Fruit fly (Drosophila melanogaster) whole organism, embryonic: ENCODE measurements around the gene Pi3K21B.

Experiments
- Adf1 ChIP-seq: fragments of 200-800 bp; sonication (Bioruptor generic); IDR thresholded peaks from 2 replicates; pipeline ENCODE4 v1.3.6; 2022; ENCODE audit warnings: missing biosample characterization, missing genetic modification characterization
- Awh ChIP-seq: fragments of 200-800 bp; sonication (Bioruptor generic); IDR thresholded peaks from 2 replicates; pipeline ENCODE4, ENCODE4 v1.3.6; 2022; ENCODE audit warnings: missing biosample characterization, missing genetic modification characterization
- CG10431 ChIP-seq: fragments of 200-800 bp; sonication (Bioruptor generic); optimal IDR thresholded peaks from 3 replicates; lab custom pipeline; 2018; ENCODE audit warnings: missing biosample characterization, mild to moderate bottlenecking, missing genetic modification characterization
- CG12071 ChIP-seq: fragments of 200-800 bp; sonication (Bioruptor generic); optimal IDR thresholded peaks from 3 replicates; lab custom pipeline; 2018; ENCODE audit warnings: missing biosample characterization, mild to moderate bottlenecking, missing genetic modification characterization
- CG12104 ChIP-seq: fragments of 200-800 bp; sonication (Bioruptor generic); optimal IDR thresholded peaks from 3 replicates; lab custom pipeline; 2016; ENCODE audit warnings: missing biosample characterization, missing genetic modification characterization
- CG12155 ChIP-seq: fragments of 200-800 bp; sonication (Bioruptor generic); optimal IDR thresholded peaks from 3 replicates; lab custom pipeline; 2016; ENCODE audit warnings: missing biosample characterization, missing genetic modification characterization
- CG13775 ChIP-seq: fragments of 200-800 bp; sonication (Bioruptor generic); optimal IDR thresholded peaks from 3 replicates; lab custom pipeline; 2017; ENCODE audit warnings: missing biosample characterization, mild to moderate bottlenecking, missing genetic modification characterization
- CG14965 ChIP-seq: fragments of 200-800 bp; sonication (Bioruptor generic); optimal IDR thresholded peaks from 2 replicates; lab custom pipeline; 2016; ENCODE audit warnings: missing biosample characterization, missing genetic modification characterization, borderline replicate concordance
- CG15479 ChIP-seq: fragments of 200-800 bp; sonication (Bioruptor generic); optimal IDR thresholded peaks from 3 replicates; lab custom pipeline; 2019; ENCODE audit warnings: missing biosample characterization, mild to moderate bottlenecking, missing genetic modification characterization, moderate library complexity
- CG1603 ChIP-seq: fragments of 200-800 bp; sonication (Bioruptor generic); optimal IDR thresholded peaks from 2 replicates; lab custom pipeline; 2019; ENCODE audit warnings: missing biosample characterization, mild to moderate bottlenecking, missing genetic modification characterization, moderate library complexity
- CG18262 ChIP-seq: fragments of 200-800 bp; optimal IDR thresholded peaks from 3 replicates; lab custom pipeline; 2019; ENCODE audit warnings: missing biosample characterization, mild to moderate bottlenecking, missing genetic modification characterization, moderate library complexity
- CG2199 ChIP-seq: fragments of 200-800 bp; sonication (Bioruptor generic); IDR thresholded peaks from 3 replicates; pipeline ENCODE4 v1.3.6; 2022; ENCODE audit warnings: missing biosample characterization, missing genetic modification characterization
- CG2678 ChIP-seq: fragments of 200-800 bp; sonication (Bioruptor generic); optimal IDR thresholded peaks from 3 replicates; lab custom pipeline; 2019; ENCODE audit warnings: missing biosample characterization, mild to moderate bottlenecking, missing genetic modification characterization, moderate library complexity
- CG2712 ChIP-seq: fragments of 200-800 bp; optimal IDR thresholded peaks from 3 replicates; lab custom pipeline; 2019; ENCODE audit warnings: missing biosample characterization, mild to moderate bottlenecking, missing genetic modification characterization, moderate library complexity
- CG31388 ChIP-seq: fragments of 200-800 bp; sonication (Bioruptor generic); optimal IDR thresholded peaks from 2 replicates; lab custom pipeline; 2016; ENCODE audit warnings: missing biosample characterization, missing genetic modification characterization
- CG33557 ChIP-seq: fragments of 200-800 bp; sonication (Bioruptor generic); optimal IDR thresholded peaks from 2 replicates; lab custom pipeline; 2019; ENCODE audit warnings: missing biosample characterization, mild to moderate bottlenecking, missing genetic modification characterization, moderate library complexity
- CG42726 ChIP-seq: fragments of 200-800 bp; sonication (Bioruptor generic); IDR thresholded peaks from 2 replicates; pipeline ENCODE4 v1.3.6; 2022; ENCODE audit warnings: missing biosample characterization, missing genetic modification characterization; ENCODE audit not compliant: partially characterized antibody
- CG4424 ChIP-seq: fragments of 200-800 bp; sonication (Bioruptor generic); optimal IDR thresholded peaks from 3 replicates; lab custom pipeline; 2016; ENCODE audit warnings: missing biosample characterization, missing genetic modification characterization
- CG6813 ChIP-seq: fragments of 200-800 bp; sonication (Bioruptor generic); optimal IDR thresholded peaks from 2 replicates; lab custom pipeline; 2017; ENCODE audit warnings: missing biosample characterization, missing genetic modification characterization, mild to moderate bottlenecking, moderate library complexity, missing genetic modification reagents
- CG7745 ChIP-seq: fragments of 200-800 bp; sonication (Bioruptor generic); optimal IDR thresholded peaks from 2 replicates; lab custom pipeline; 2018; ENCODE audit warnings: missing biosample characterization, mild to moderate bottlenecking, missing genetic modification characterization, moderate library complexity
- CG8388 ChIP-seq: fragments of 200-800 bp; sonication (Bioruptor generic); optimal IDR thresholded peaks from 2 replicates; lab custom pipeline; 2019; ENCODE audit warnings: missing biosample characterization, mild to moderate bottlenecking, missing genetic modification characterization, moderate library complexity
- CG8944 ChIP-seq: fragments of 200-800 bp; sonication (Bioruptor generic); optimal IDR thresholded peaks from 3 replicates; lab custom pipeline; 2016; ENCODE audit warnings: missing biosample characterization, missing genetic modification characterization
- CHES-1-like ChIP-seq: fragments of 200-800 bp; sonication (Bioruptor generic); optimal IDR thresholded peaks from 2 replicates; lab custom pipeline; 2016; ENCODE audit warnings: missing biosample characterization, missing genetic modification characterization
- Dek ChIP-seq: fragments of 200-800 bp; sonication (Bioruptor generic); optimal IDR thresholded peaks from 3 replicates; lab custom pipeline; 2019; ENCODE audit warnings: missing biosample characterization, mild to moderate bottlenecking, missing genetic modification characterization, moderate library complexity
- Dll ChIP-seq: fragments of 200-800 bp; sonication (Bioruptor generic); IDR thresholded peaks from 4 replicates; pipeline ENCODE4 v1.3.6; 2022; ENCODE audit warnings: missing biosample characterization, missing genetic modification characterization; ENCODE audit not compliant: partially characterized antibody
- Ets65A ChIP-seq: fragments of 200-800 bp; sonication (Bioruptor generic); peaks from one replicate; lab custom pipeline; 2016; ENCODE audit warnings: missing biosample characterization, missing genetic modification characterization
- Fer3 ChIP-seq: fragments of 200-800 bp; sonication (Bioruptor generic); optimal IDR thresholded peaks from 2 replicates; lab custom pipeline; 2018; ENCODE audit warnings: missing biosample characterization, mild to moderate bottlenecking, missing genetic modification characterization, moderate library complexity
- NC2α ChIP-seq: fragments of 200-800 bp; sonication (Bioruptor generic); optimal IDR thresholded peaks from 2 replicates; lab custom pipeline; 2016; ENCODE audit warnings: missing biosample characterization, missing genetic modification characterization
- Xbp1 ChIP-seq: fragments of 200-800 bp; sonication (Bioruptor generic); optimal IDR thresholded peaks from 3 replicates; lab custom pipeline; 2016; ENCODE audit warnings: missing biosample characterization, mild to moderate bottlenecking, missing genetic modification characterization
- ap ChIP-seq: fragments of 200-800 bp; sonication (Bioruptor generic); IDR thresholded peaks from 2 replicates; pipeline ENCODE4 v1.3.6; 2022; ENCODE audit warnings: missing biosample characterization, missing genetic modification characterization
- bab2 ChIP-seq: fragments of 200-800 bp; sonication (Bioruptor generic); optimal IDR thresholded peaks from 2 replicates; lab custom pipeline; 2016; ENCODE audit warnings: missing biosample characterization, missing genetic modification characterization
- bsh ChIP-seq, 2 experiments: fragments of 200-800 bp; sonication (Bioruptor generic); optimal IDR thresholded peaks; 2 replicates each; lab custom pipeline; 2017 to 2018; ENCODE audit warnings: mild to moderate bottlenecking in 2 of 2, missing biosample characterization in 2 of 2, missing genetic modification characterization in 2 of 2, moderate library complexity in 1 of 2
- btn ChIP-seq: fragments of 200-800 bp; sonication (Bioruptor generic); optimal IDR thresholded peaks from 2 replicates; lab custom pipeline; 2016; ENCODE audit warnings: missing biosample characterization, missing genetic modification characterization
- chinmo ChIP-seq: fragments of 200-800 bp; sonication (Bioruptor generic); IDR thresholded peaks from 4 replicates; pipeline ENCODE4 v1.3.6; 2022; ENCODE audit warnings: missing biosample characterization, missing genetic modification characterization; ENCODE audit not compliant: partially characterized antibody
- chm ChIP-seq: fragments of 200-800 bp; sonication (Bioruptor generic); IDR thresholded peaks from 2 replicates; pipeline ENCODE4 v1.3.6; 2022; ENCODE audit warnings: missing biosample characterization, missing genetic modification characterization
- chn ChIP-seq: fragments of 200-800 bp; sonication (Bioruptor generic); optimal IDR thresholded peaks from 2 replicates; lab custom pipeline; 2016; ENCODE audit warnings: missing biosample characterization, missing genetic modification characterization
- fd64A ChIP-seq: fragments of 200-800 bp; sonication (Bioruptor generic); optimal IDR thresholded peaks from 3 replicates; lab custom pipeline; 2018; ENCODE audit warnings: missing biosample characterization, mild to moderate bottlenecking, missing genetic modification characterization
- fu2 ChIP-seq: fragments of 200-800 bp; sonication (Bioruptor generic); optimal IDR thresholded peaks from 2 replicates; lab custom pipeline; 2016; ENCODE audit warnings: missing biosample characterization, missing genetic modification characterization
- gce ChIP-seq: fragments of 200-800 bp; sonication (Bioruptor generic); IDR thresholded peaks from 3 replicates; pipeline ENCODE4 v1.3.6; 2022; ENCODE audit warnings: missing biosample characterization, missing genetic modification characterization
- jing ChIP-seq: fragments of 200-800 bp; sonication (Bioruptor generic); optimal IDR thresholded peaks from 2 replicates; lab custom pipeline; 2018; ENCODE audit warnings: missing biosample characterization, mild to moderate bottlenecking, missing genetic modification characterization
- maf-S ChIP-seq: fragments of 200-800 bp; sonication (Bioruptor generic); optimal IDR thresholded peaks from 2 replicates; lab custom pipeline; 2016; ENCODE audit warnings: missing biosample characterization, missing genetic modification characterization
- pros ChIP-seq: fragments of 200-800 bp; sonication (Bioruptor generic); optimal IDR thresholded peaks from 3 replicates; lab custom pipeline; 2019; ENCODE audit warnings: missing biosample characterization, mild to moderate bottlenecking, missing genetic modification characterization, moderate library complexity
- rib ChIP-seq: fragments of 200-800 bp; sonication (Bioruptor generic); IDR thresholded peaks from 2 replicates; pipeline ENCODE4 v1.3.6; 2022; ENCODE audit warnings: missing biosample characterization, missing genetic modification characterization
- scrt ChIP-seq: fragments of 200-800 bp; sonication (Bioruptor generic); optimal IDR thresholded peaks from 2 replicates; lab custom pipeline; 2018; ENCODE audit warnings: missing biosample characterization, mild to moderate bottlenecking, missing genetic modification characterization, moderate library complexity
- sisA ChIP-seq: fragments of 200-800 bp; sonication (Bioruptor generic); IDR thresholded peaks from 2 replicates; pipeline ENCODE4 v1.3.6; 2022; ENCODE audit warnings: missing biosample characterization, missing genetic modification characterization

The Pi3K21B gene

DNA sequence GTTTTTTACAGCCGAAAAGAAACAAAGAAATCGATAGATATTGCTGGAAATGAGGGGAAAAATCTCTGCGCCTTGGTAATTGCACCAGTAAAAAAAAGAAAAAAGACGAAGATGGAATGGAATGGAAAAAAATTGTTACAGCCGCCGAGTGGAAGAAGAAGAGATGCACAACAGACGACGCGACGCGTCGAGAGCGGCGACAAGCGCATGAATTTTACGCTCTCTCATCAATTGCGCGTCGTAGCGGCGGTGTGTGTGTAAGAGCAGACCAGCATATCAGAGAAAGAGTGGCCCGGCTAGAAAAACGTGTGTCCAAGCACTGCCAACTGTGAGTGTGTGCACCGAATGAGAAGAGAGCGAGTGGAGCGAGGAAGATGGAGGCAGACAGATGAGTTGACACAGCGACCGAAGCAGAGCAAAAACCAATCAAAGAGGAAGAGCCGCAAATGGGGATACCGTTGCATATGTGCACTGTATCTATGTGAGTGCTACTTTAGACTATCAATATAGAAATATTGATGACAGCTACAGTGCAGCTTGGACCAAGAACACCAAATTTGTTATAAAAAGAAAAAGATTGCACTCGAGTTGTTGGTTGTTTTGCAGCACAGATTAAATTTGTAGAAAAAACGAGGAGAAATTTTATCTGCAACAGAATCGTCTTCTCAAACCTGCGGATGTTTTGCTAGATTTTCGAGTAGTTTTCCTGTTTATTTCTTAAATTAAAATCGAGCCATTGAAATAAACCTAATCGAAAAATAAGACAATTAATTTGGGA, 48.4 kb upstream of the Pi3K21B start (continued):
- TF ChIP-seq CG10431 (GFP tag; lab: Kevin White, UChicago) (no peak), chm (GFP tag; lab: Robert Waterston, UW) (peak; percentile 50), CG18262 (tag; lab: Kevin White, UChicago) (peak; percentile 31), CG8388 (GFP tag; lab: Kevin White, UChicago) (peak; percentile 24), fd64A (GFP tag; lab: Kevin White, UChicago) (no peak), bsh (GFP tag; optimal IDR thresholded peaks at IDR 0.05; lab: Kevin White, UChicago) (peak; percentile 23 to 44), scrt (GFP tag; lab: Kevin White, UChicago) (peak; percentile 39), Adf1 (GFP tag; lab: Robert Waterston, UW) (peak; percentile 79), chinmo (GFP tag; lab: Robert Waterston, UW) (peak; percentile 96; the same call in 3 of the 4 replicates), CG2199 (GFP tag; lab: Robert Waterston, UW) (peak; percentile 82), CG8944 (GFP tag; lab: Kevin White, UChicago) (peak; percentile 10), CG2712 (peak; percentile 8), CG12155 (GFP tag; lab: Kevin White, UChicago) (peak; percentile 31), CG6813 (GFP tag; lab: Kevin White, UChicago) (no peak), CG15479 (GFP tag; lab: Kevin White, UChicago) (peak; percentile 87), CHES-1-like (GFP tag; lab: Kevin White, UChicago) (peak; percentile 26), Dll (GFP tag; lab: Robert Waterston, UW) (peak; percentile 54; the same call in 3 of the 4 replicates), rib (GFP tag; lab: Robert Waterston, UW) (no peak), CG4424 (GFP tag; lab: Kevin White, UChicago) (peak; percentile 10)

DNA sequence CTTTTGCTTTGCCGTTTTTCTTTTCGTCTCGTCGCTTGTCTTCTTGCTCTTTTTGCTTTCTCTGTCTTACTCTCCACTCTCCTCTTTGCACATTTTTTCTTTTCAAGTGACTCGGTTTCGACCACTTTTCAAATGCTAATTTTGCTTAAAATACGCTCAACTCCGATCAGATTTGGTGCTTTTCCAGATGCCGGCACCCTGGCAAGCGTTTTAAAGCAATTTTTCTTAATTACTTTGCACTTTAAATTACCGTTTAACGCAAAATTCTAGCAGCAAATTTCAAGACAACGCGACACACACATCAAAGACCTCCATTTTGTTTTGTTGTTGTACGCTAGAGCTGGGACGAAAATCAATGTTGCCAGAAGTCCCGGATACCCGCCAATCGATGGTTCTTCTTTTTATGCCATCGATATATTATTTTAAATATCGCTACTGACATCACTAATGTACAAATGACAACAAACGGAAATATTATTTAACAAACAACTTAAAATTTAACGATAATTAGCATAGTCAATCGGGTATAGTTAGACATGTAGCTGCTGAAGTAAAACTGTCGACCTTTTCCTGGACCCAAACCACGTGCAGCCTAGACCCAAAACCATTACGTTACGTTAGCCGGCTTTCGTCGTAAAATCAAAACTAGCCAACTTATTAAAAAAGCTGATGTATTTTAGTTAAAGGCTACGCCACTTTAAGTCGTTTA, 47.0 kb upstream of the Pi3K21B start, which contains the start of gene kis:
Gene kis, minus strand, starts transcription at position 317 of the 709 bp plus-strand sequence.
- peak; percentile 30 for TF ChIP-seq bab2
- peak; percentile 21 for TF ChIP-seq CG13775 (GFP tag; lab: Kevin White, UChicago)
- peak; percentile 97 for TF ChIP-seq CG42726 (GFP tag; lab: Robert Waterston, UW)
- TF ChIP-seq btn, result peak; percentile 2
- peak; percentile 37 for TF ChIP-seq Fer3 (tag; lab: Kevin White, UChicago)
- TF ChIP-seq ap, result no peak
- TF ChIP-seq Xbp1 (GFP tag; lab: Kevin White, UChicago), result peak; percentile 45
- TF ChIP-seq gce (GFP tag; lab: Robert Waterston, UW), result no peak
- TF ChIP-seq CG8944 (GFP tag; lab: Kevin White, UChicago), result peak; percentile 6
- peak; percentile 95 for TF ChIP-seq pros
- no peak for TF ChIP-seq Awh (GFP tag; lab: Robert Waterston, UW)
- peak; percentile 73 for TF ChIP-seq CG7745 (tag; lab: Kevin White, UChicago)
- peak; percentile 8 for TF ChIP-seq CG33557 (GFP tag; lab: Kevin White, UChicago)
- TF ChIP-seq CG10431 (GFP tag; lab: Kevin White, UChicago), result peak; percentile 16
- peak; percentile 0 for TF ChIP-seq NC2α (GFP tag; lab: Kevin White, UChicago)
- peak; percentile 9 for TF ChIP-seq CG12071 (GFP tag; lab: Kevin White, UChicago)
- TF ChIP-seq CG12155 (GFP tag; lab: Kevin White, UChicago), result peak; percentile 63
- peak; percentile 40 for TF ChIP-seq chn (GFP tag; lab: Kevin White, UChicago)
- TF ChIP-seq Dek, result no peak
- TF ChIP-seq Ets65A (GFP tag; lab: Kevin White, UChicago), result peak; percentile 94
- no peak for TF ChIP-seq sisA
- no peak for TF ChIP-seq CG14965
- TF ChIP-seq CG12104 (GFP tag; lab: Kevin White, UChicago), result no peak
- peak; percentile 41 for TF ChIP-seq CG2678 (tag; lab: Kevin White, UChicago)
- TF ChIP-seq CG1603, result peak; percentile 76
- TF ChIP-seq jing, result no peak
- peak; percentile 46 for TF ChIP-seq maf-S
- peak; percentile 20 for TF ChIP-seq fu2 (GFP tag; lab: Kevin White, UChicago)
- TF ChIP-seq CG31388 (GFP tag; lab: Kevin White, UChicago), result no peak
- peak; percentile 41 for TF ChIP-seq Adf1 (GFP tag; lab: Robert Waterston, UW)
